Worm (Caenorhabditis elegans) whole organism, L4 larva: ENCODE data around the gene F40G9.19.

Experiments
- F37D6.2 ChIP-seq: sonication (generic microtip); optimal IDR thresholded peaks from 2 replicates; lab custom pipeline; 2016; ENCODE audit warnings: mild to moderate bottlenecking, missing genetic modification characterization, missing compliant biosample characterization
- T26A8.4 ChIP-seq: fragments of 200-800 bp; sonication (Bioruptor generic); IDR thresholded peaks from 2 replicates; pipeline ENCODE4 v1.3.6; 2022; ENCODE audit warnings: missing genetic modification characterization, missing compliant biosample characterization
- Y105C5A.15 ChIP-seq: fragments of 200-800 bp; sonication (Bioruptor generic); IDR thresholded peaks from 2 replicates; pipeline ENCODE4 v1.3.6; 2022; ENCODE audit warnings: missing genetic modification characterization, missing compliant biosample characterization
- aha-1 ChIP-seq: fragments of 150-350 bp; peaks from one replicate; lab custom pipeline; 2014; ENCODE audit warnings: missing biosample characterization, missing genetic modification characterization
- aly-2 ChIP-seq: sonication (generic microtip); optimal IDR thresholded peaks from 2 replicates; lab custom pipeline; 2018; ENCODE audit warnings: missing biosample characterization, missing genetic modification characterization
- ama-1 ChIP-seq: fragments of 150-350 bp; optimal IDR thresholded peaks from 2 replicates; lab custom pipeline; 2014; ENCODE audit warnings: inconsistent platforms, mixed read lengths
- arid-1 ChIP-seq: fragments of 200-800 bp; sonication (Bioruptor generic); conservative IDR thresholded peaks from 2 replicates; pipeline ENCODE4 v1.3.6; 2022; ENCODE audit warnings: missing genetic modification reagents, missing genetic modification characterization, missing compliant biosample characterization
- ceh-20 ChIP-seq: fragments of 200-800 bp; sonication (Bioruptor generic); IDR thresholded peaks from 2 replicates; pipeline ENCODE4 v1.3.6; 2022; ENCODE audit warnings: missing genetic modification reagents, missing genetic modification characterization, missing compliant biosample characterization
- ceh-44 ChIP-seq: fragments of 200-800 bp; sonication (Bioruptor generic); IDR thresholded peaks from 2 replicates; pipeline ENCODE4 v1.3.6; 2022; ENCODE audit warnings: missing genetic modification reagents, missing genetic modification characterization, missing compliant biosample characterization
- cey-2 ChIP-seq: sonication (generic microtip); optimal IDR thresholded peaks from 3 replicates; lab custom pipeline; 2017; ENCODE audit warnings: missing genetic modification characterization, mild to moderate bottlenecking, missing compliant biosample characterization, antibody characterized with exemption, borderline replicate concordance; ENCODE audit not compliant: insufficient read depth
- daf-8 ChIP-seq: fragments of 200-800 bp; sonication (Bioruptor generic); IDR thresholded peaks from 2 replicates; pipeline ENCODE4 v1.3.6; 2022; ENCODE audit warnings: missing genetic modification characterization, missing compliant biosample characterization
- dpl-1 ChIP-seq: fragments of 150-350 bp; optimal IDR thresholded peaks from 2 replicates; lab custom pipeline; 2014; ENCODE audit warnings: missing biosample characterization, missing genetic modification reagents, missing genetic modification characterization
- duxl-1 ChIP-seq: sonication (generic microtip); optimal IDR thresholded peaks from 2 replicates; lab custom pipeline; 2016; ENCODE audit warnings: mild to moderate bottlenecking, missing genetic modification characterization, moderate library complexity, missing compliant biosample characterization; ENCODE audit not compliant: poor library complexity
- egl-43 ChIP-seq: fragments of 200-800 bp; sonication (Bioruptor generic); IDR thresholded peaks from 2 replicates; pipeline ENCODE4 v1.3.6; 2022; ENCODE audit warnings: missing genetic modification reagents, missing genetic modification characterization, missing compliant biosample characterization
- fkh-10 ChIP-seq: fragments of 150-350 bp; optimal IDR thresholded peaks from 2 replicates; lab custom pipeline; 2014; ENCODE audit warnings: missing biosample characterization, missing genetic modification reagents, missing genetic modification characterization
- hlh-30 ChIP-seq: sonication (generic microtip); optimal IDR thresholded peaks from 2 replicates; lab custom pipeline; 2017; ENCODE audit warnings: antibody characterized with exemption, mild to moderate bottlenecking, missing genetic modification characterization, missing compliant biosample characterization; ENCODE audit not compliant: insufficient read depth
- hmg-1.1 ChIP-seq: fragments of 200-800 bp; sonication (Bioruptor generic); IDR thresholded peaks from 2 replicates; pipeline ENCODE4 v1.3.6; 2022; ENCODE audit warnings: missing genetic modification reagents, missing genetic modification characterization, missing compliant biosample characterization
- jun-1 ChIP-seq: fragments of 150-350 bp; optimal IDR thresholded peaks from 2 replicates; lab custom pipeline; 2014; ENCODE audit warnings: missing biosample characterization, missing genetic modification reagents, missing genetic modification characterization
- lim-7 ChIP-seq: fragments of 200-800 bp; sonication (Bioruptor generic); IDR thresholded peaks from 2 replicates; pipeline ENCODE4 v1.3.6; 2022; ENCODE audit warnings: missing genetic modification characterization, missing compliant biosample characterization
- lin-1 ChIP-seq: fragments of 200-800 bp; sonication (Bioruptor generic); IDR thresholded peaks from 2 replicates; pipeline ENCODE4 v1.3.6; 2022; ENCODE audit warnings: missing genetic modification reagents, missing genetic modification characterization, missing compliant biosample characterization
- lin-13 ChIP-seq: fragments of 150-350 bp; optimal IDR thresholded peaks from 2 replicates; lab custom pipeline; 2014; ENCODE audit warnings: missing biosample characterization, missing genetic modification reagents, missing genetic modification characterization
- lin-29 ChIP-seq: fragments of 200-800 bp; sonication (Bioruptor generic); IDR thresholded peaks from 2 replicates; pipeline ENCODE4 v1.3.6; 2022; ENCODE audit warnings: missing genetic modification reagents, missing genetic modification characterization, missing compliant biosample characterization
- lin-38 ChIP-seq: fragments of 200-800 bp; sonication (Bioruptor generic); IDR thresholded peaks from 2 replicates; pipeline ENCODE4 v1.3.6; 2022; ENCODE audit warnings: missing genetic modification reagents, missing genetic modification characterization, missing compliant biosample characterization
- lir-3 ChIP-seq: sonication (generic microtip); optimal IDR thresholded peaks from 2 replicates; lab custom pipeline; 2016; ENCODE audit warnings: mild to moderate bottlenecking, missing genetic modification characterization, missing compliant biosample characterization
- lsy-2 ChIP-seq, 2 experiments: fragments of 150-350 bp in 1 of 2; sonication (generic microtip) in 1 of 2; optimal IDR thresholded peaks; 2 replicates each; lab custom pipeline; 2014 to 2017; ENCODE audit warnings: missing biosample characterization in 2 of 2, missing genetic modification characterization in 2 of 2
- madf-9 ChIP-seq: fragments of 200-800 bp; sonication (Bioruptor generic); conservative IDR thresholded peaks from 2 replicates; pipeline ENCODE4 v1.3.6; 2022; ENCODE audit warnings: missing genetic modification reagents, missing genetic modification characterization, missing compliant biosample characterization
- mdl-1 ChIP-seq, 2 experiments: fragments of 150-350 bp in 1 of 2; sonication (generic microtip) in 1 of 2; optimal IDR thresholded peaks; 2 replicates each; lab custom pipeline; 2014 to 2017; ENCODE audit warnings: missing biosample characterization in 2 of 2, missing genetic modification characterization in 2 of 2
- mep-1 ChIP-seq: fragments of 150-350 bp; sonication (generic microtip); optimal IDR thresholded peaks from 3 replicates; lab custom pipeline; 2014; ENCODE audit warnings: missing biosample characterization, missing genetic modification characterization
- nhr-10 ChIP-seq: fragments of 150-350 bp; optimal IDR thresholded peaks from 2 replicates; lab custom pipeline; 2014; ENCODE audit warnings: missing biosample characterization, missing genetic modification characterization
- nhr-11 ChIP-seq: fragments of 150-350 bp; optimal IDR thresholded peaks from 2 replicates; lab custom pipeline; 2014; ENCODE audit warnings: missing biosample characterization, missing genetic modification characterization
- nhr-77 ChIP-seq: fragments of 150-350 bp; optimal IDR thresholded peaks from 2 replicates; lab custom pipeline; 2014; ENCODE audit warnings: missing biosample characterization, missing genetic modification characterization
- rbr-2 ChIP-seq: sonication (generic microtip); optimal IDR thresholded peaks from 2 replicates; lab custom pipeline; 2016; ENCODE audit warnings: missing genotype, missing genetic modification characterization, missing compliant biosample characterization
- set-16 ChIP-seq: fragments of 200-800 bp; sonication (Bioruptor generic); IDR thresholded peaks from 2 replicates; pipeline ENCODE4 v1.3.6; 2022; ENCODE audit warnings: missing genetic modification reagents, missing genetic modification characterization, missing compliant biosample characterization
- spr-1 ChIP-seq: sonication (generic microtip); optimal IDR thresholded peaks from 2 replicates; lab custom pipeline; 2016; ENCODE audit warnings: mild to moderate bottlenecking, missing genetic modification characterization, missing compliant biosample characterization
- spr-3 ChIP-seq: fragments of 200-800 bp; sonication (Bioruptor generic); optimal IDR thresholded peaks from 2 replicates; lab custom pipeline; 2018; ENCODE audit warnings: mild to moderate bottlenecking, missing genetic modification characterization, missing compliant biosample characterization
- vab-7 ChIP-seq: fragments of 200-800 bp; sonication (Bioruptor generic); IDR thresholded peaks from 2 replicates; pipeline ENCODE4 v1.3.6; 2022; ENCODE audit warnings: missing genetic modification reagents, missing genetic modification characterization, missing compliant biosample characterization
- zag-1 ChIP-seq: fragments of 150-350 bp; optimal IDR thresholded peaks from 2 replicates; lab custom pipeline; 2014; ENCODE audit warnings: missing biosample characterization, missing genetic modification characterization
- zfp-2 ChIP-seq: sonication (generic microtip); optimal IDR thresholded peaks from 2 replicates; lab custom pipeline; 2016; ENCODE audit warnings: mild to moderate bottlenecking, missing genetic modification characterization, missing compliant biosample characterization

Gene F40G9.19

DNA sequence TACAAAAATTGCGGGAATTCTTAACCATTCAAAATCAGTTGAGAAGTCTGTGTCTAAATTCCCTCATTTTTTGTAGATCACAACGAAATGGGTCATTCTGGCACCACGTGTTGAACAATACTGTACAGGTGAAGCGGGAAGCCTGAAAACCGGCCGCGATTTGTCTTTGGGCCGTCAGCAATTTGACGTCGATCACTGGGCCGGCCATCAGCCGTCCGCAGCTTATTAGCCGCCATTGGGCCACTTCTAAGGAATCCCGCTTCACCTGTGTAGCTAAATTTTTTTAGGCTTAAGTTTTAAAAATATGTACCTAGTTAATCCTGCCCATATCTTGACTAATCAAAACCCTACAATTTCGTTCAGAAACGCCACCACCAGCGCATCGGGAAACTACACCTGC is 13.9 kb upstream of the F40G9.19 start (continued):
- TF ChIP-seq cey-2 (tag; lab: Kevin White, UChicago) (no peak), daf-8 (GFP tag; lab: Robert Waterston, UW) (0 out of 2 replicates have a peak, but pooled peaks have one; percentile 9), zfp-2 (tag; lab: Kevin White, UChicago) (no peak), mep-1 (no peak), mdl-1 (tag; optimal IDR thresholded peaks at IDR 0.05; lab: Kevin White, UChicago) (no peak), nhr-11 (tag; lab: Kevin White, UChicago) (no peak), ama-1 (no peak), lin-1 (GFP tag; lab: Robert Waterston, UW) (no peak), rbr-2 (no peak), zag-1 (no peak), fkh-10 (GFP tag; lab: Kevin White, UChicago) (no peak), egl-43 (GFP tag; lab: Robert Waterston, UW) (peak; percentile 40; the same call in 1 of the 2 replicates), lim-7 (GFP tag; lab: Robert Waterston, UW) (no peak), lin-13 (no peak), madf-9 (GFP tag; lab: Robert Waterston, UW) (no peak), hmg-1.1 (GFP tag; lab: Robert Waterston, UW) (no peak), aly-2 (tag; lab: Kevin White, UChicago) (no peak), F37D6.2 (no peak), lin-38 (GFP tag; lab: Robert Waterston, UW) (no peak), nhr-77 (tag; lab: Kevin White, UChicago) (no peak), spr-3 (GFP tag; lab: Kevin White, UChicago) (no peak), lir-3 (no peak), ceh-20 (no peak), set-16 (GFP tag; lab: Robert Waterston, UW) (peak; percentile 26; the same call in 1 of the 2 replicates), ceh-44 (GFP tag; lab: Robert Waterston, UW) (no peak), Y105C5A.15 (no peak)

DNA sequence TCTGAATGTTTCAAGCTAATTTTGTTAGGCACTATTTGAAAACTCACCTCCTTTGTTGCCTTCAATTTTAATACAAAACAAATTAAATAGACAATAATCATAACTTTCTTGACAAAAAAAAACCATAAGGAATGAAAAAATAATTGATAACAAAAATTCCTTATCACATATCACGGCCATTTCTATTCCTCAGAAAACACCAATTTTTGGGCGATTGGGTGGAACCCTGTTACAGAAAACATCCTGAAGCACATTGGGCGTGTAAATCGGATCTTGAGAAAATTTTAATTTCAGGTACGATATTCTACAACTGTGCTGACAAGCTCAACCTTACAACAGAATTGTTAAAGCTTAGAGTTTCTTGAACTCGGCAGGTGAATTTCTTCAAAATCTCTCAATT is 8.8 kb upstream of the F40G9.19 start, which contains the start of gene F40G9.8:
Gene F40G9.8, minus strand, starts transcription at position 101 of the 400 bp plus-strand sequence.
- TF ChIP-seq hlh-30 (tag; lab: Kevin White, UChicago) (no peak), vab-7 (no peak), spr-1 (tag; lab: Kevin White, UChicago) (no peak), lsy-2 (tag; optimal IDR thresholded peaks at IDR 0.05; lab: Kevin White, UChicago) (no peak), lir-3 (no peak), ama-1 (no peak), jun-1 (tag; lab: Kevin White, UChicago) (no peak), duxl-1 (tag; lab: Kevin White, UChicago) (no peak), lim-7 (GFP tag; lab: Robert Waterston, UW) (no peak), nhr-10 (tag; lab: Kevin White, UChicago) (no peak), aha-1 (tag; lab: Kevin White, UChicago) (no peak), lin-29 (GFP tag; lab: Robert Waterston, UW) (no peak), arid-1 (no peak), T26A8.4 (no peak)

DNA sequence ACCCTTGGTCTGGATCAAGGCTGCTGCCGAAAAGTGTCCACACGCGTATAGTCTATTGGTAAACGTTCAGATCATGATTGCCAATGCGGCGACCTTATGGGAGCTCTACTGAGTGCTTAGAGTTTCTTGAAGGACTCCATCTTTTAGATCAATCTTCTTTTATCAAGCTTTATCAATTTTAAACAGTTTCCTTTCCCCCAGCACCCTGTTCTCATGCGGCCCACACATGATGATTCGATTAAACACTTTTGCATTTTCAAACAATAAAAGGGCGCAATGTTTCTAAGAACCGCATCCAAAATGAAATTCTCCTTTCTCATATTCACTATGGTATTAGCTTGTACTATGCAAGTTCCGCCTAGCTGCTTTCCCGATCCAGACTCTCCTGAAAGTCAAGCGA is 8.2 kb upstream of the F40G9.19 start, which contains the start of gene F40G9.7:
Gene F40G9.7, plus strand, starts transcription at position 301 of the 400 bp plus-strand sequence.
- TF ChIP-seq aha-1 (tag; lab: Kevin White, UChicago): peak; percentile 85
- no peak for TF ChIP-seq dpl-1 (GFP tag; lab: Kevin White, UChicago)
